Worm (Caenorhabditis elegans): ENCODE measurements around the gene ilys-2.

- no peak for TF ChIP-seq him-1 (tag; optimal IDR thresholded peaks at IDR 0.05)
- TF ChIP-seq W03F9.2 (tag; optimal IDR thresholded peaks at IDR 0.05): no peak
- no peak for TF ChIP-seq dao-5 (tag; optimal IDR thresholded peaks at IDR 0.05)
These were observed 27.8 kb downstream of the ilys-2 start, which contains the start of the genes ccdc-12 and Y69A2AR.18 for ce11 chrIV:2495118-2495785.

Measured in whole organism, L4/young adult.